Worm (Caenorhabditis elegans): Measurements from ENCODE around the gene D1054.3.

- TF ChIP-seq snpc-4 (tag; optimal IDR thresholded peaks at IDR 0.05): no peak
- TF ChIP-seq lin-39 (tag; optimal IDR thresholded peaks at IDR 0.05): peak; percentile 90
- TF ChIP-seq ceh-82 (tag; optimal IDR thresholded peaks at IDR 0.05): no peak
- no peak for TF ChIP-seq aly-2 (tag; optimal IDR thresholded peaks at IDR 0.05)
- TF ChIP-seq ZK546.5 (tag; optimal IDR thresholded peaks at IDR 0.05): no peak
- TF ChIP-seq jun-1 (tag; optimal IDR thresholded peaks at IDR 0.05): no peak
- TF ChIP-seq nhr-11 (tag; optimal IDR thresholded peaks at IDR 0.05): no peak
- no peak for TF ChIP-seq unc-62 (GFP tag; optimal IDR thresholded peaks at IDR 0.05)
Measured at ce11 chrV:10721912-10722426, 49.3 kb upstream of the D1054.3 start.
